Fruit fly (Drosophila melanogaster) whole organism, embryonic: ENCODE measurements around the gene bero.

ENCODE experiments used
- Bdp1 ChIP-seq: fragments of 200-800 bp; sonication (Bioruptor generic); optimal IDR thresholded peaks from 3 replicates; lab custom pipeline; 2016; ENCODE audit warnings: missing biosample characterization, missing genetic modification characterization
- CG11085 ChIP-seq: fragments of 200-800 bp; sonication (Bioruptor generic); IDR thresholded peaks from 2 replicates; pipeline ENCODE4 v1.3.6; 2022; ENCODE audit warnings: missing biosample characterization, missing genetic modification characterization
- CG11696 ChIP-seq: fragments of 200-800 bp; sonication (Bioruptor generic); IDR thresholded peaks from 2 replicates; pipeline ENCODE4 v1.3.6; 2022; ENCODE audit warnings: missing biosample characterization, missing genetic modification characterization
- CG11723 ChIP-seq: fragments of 200-800 bp; sonication (Bioruptor generic); optimal IDR thresholded peaks from 2 replicates; lab custom pipeline; 2017; ENCODE audit warnings: missing biosample characterization, mild to moderate bottlenecking, missing genetic modification characterization
- CG12104 ChIP-seq: fragments of 200-800 bp; sonication (Bioruptor generic); optimal IDR thresholded peaks from 3 replicates; lab custom pipeline; 2016; ENCODE audit warnings: missing biosample characterization, missing genetic modification characterization
- CG12299 ChIP-seq: fragments of 200-800 bp; sonication (Bioruptor generic); optimal IDR thresholded peaks from 2 replicates; lab custom pipeline; 2018; ENCODE audit warnings: missing biosample characterization, mild to moderate bottlenecking, missing genetic modification characterization
- CG12942 ChIP-seq: fragments of 200-800 bp; sonication (Bioruptor generic); optimal IDR thresholded peaks from 3 replicates; lab custom pipeline; 2016; ENCODE audit warnings: missing biosample characterization, missing genetic modification characterization
- CG13287 ChIP-seq: fragments of 200-800 bp; sonication (Bioruptor generic); IDR thresholded peaks from 2 replicates; pipeline ENCODE4 v1.3.6; 2022; ENCODE audit warnings: missing biosample characterization, missing genetic modification characterization; ENCODE audit not compliant: partially characterized antibody
- CG14860 ChIP-seq: fragments of 200-800 bp; sonication (Bioruptor generic); IDR thresholded peaks from 3 replicates; pipeline ENCODE4 v1.3.6; 2022; ENCODE audit warnings: missing biosample characterization, missing genetic modification characterization; ENCODE audit not compliant: partially characterized antibody
- CG15269 ChIP-seq: fragments of 200-800 bp; sonication (Bioruptor generic); optimal IDR thresholded peaks from 2 replicates; lab custom pipeline; 2018; ENCODE audit warnings: missing biosample characterization, mild to moderate bottlenecking, missing genetic modification characterization, moderate library complexity
- CG1832 ChIP-seq: fragments of 200-800 bp; sonication (Bioruptor generic); optimal IDR thresholded peaks from 2 replicates; lab custom pipeline; 2017; ENCODE audit warnings: missing biosample characterization, mild to moderate bottlenecking, missing genetic modification characterization, inconsistent platforms
- CG2678 ChIP-seq: fragments of 200-800 bp; sonication (Bioruptor generic); optimal IDR thresholded peaks from 3 replicates; lab custom pipeline; 2019; ENCODE audit warnings: missing biosample characterization, mild to moderate bottlenecking, missing genetic modification characterization, moderate library complexity
- CG34224 ChIP-seq: fragments of 200-800 bp; sonication (Bioruptor generic); IDR thresholded peaks from 3 replicates; pipeline ENCODE4 v1.3.6; 2022; ENCODE audit warnings: missing biosample characterization, missing genetic modification characterization; ENCODE audit not compliant: partially characterized antibody
- CG3838 ChIP-seq: fragments of 200-800 bp; sonication (Bioruptor generic); optimal IDR thresholded peaks from 3 replicates; lab custom pipeline; 2016; ENCODE audit warnings: missing biosample characterization, missing genetic modification characterization
- CG4360 ChIP-seq: fragments of 200-800 bp; sonication (Bioruptor generic); IDR thresholded peaks from 2 replicates; pipeline ENCODE4 v1.3.6; 2022; ENCODE audit warnings: missing biosample characterization, missing genetic modification characterization
- CG4730 ChIP-seq: fragments of 200-800 bp; sonication (Bioruptor generic); IDR thresholded peaks from 2 replicates; pipeline ENCODE4 v1.3.6; 2022; ENCODE audit warnings: missing biosample characterization, missing genetic modification characterization
- CG4854 ChIP-seq: fragments of 200-800 bp; sonication (Bioruptor generic); optimal IDR thresholded peaks from 2 replicates; lab custom pipeline; 2016; ENCODE audit warnings: missing biosample characterization, missing genetic modification characterization, inconsistent platforms
- CG5245 ChIP-seq: fragments of 200-800 bp; sonication (Bioruptor generic); optimal IDR thresholded peaks from 3 replicates; lab custom pipeline; 2016; ENCODE audit warnings: missing biosample characterization, missing genetic modification characterization
- CG5953 ChIP-seq: fragments of 200-800 bp; sonication (Bioruptor generic); IDR thresholded peaks from 2 replicates; pipeline ENCODE4 v1.3.6; 2022; ENCODE audit warnings: missing biosample characterization, missing genetic modification characterization
- CG7987 ChIP-seq: fragments of 200-800 bp; sonication (Bioruptor generic); optimal IDR thresholded peaks from 2 replicates; lab custom pipeline; 2018; ENCODE audit warnings: missing biosample characterization, mild to moderate bottlenecking, missing genetic modification characterization, moderate library complexity
- CG8765 ChIP-seq: fragments of 200-800 bp; sonication (Bioruptor generic); IDR thresholded peaks from 2 replicates; pipeline ENCODE4 v1.3.6; 2022; ENCODE audit warnings: missing biosample characterization, missing genetic modification characterization
- CTCF ChIP-seq: fragments of 200-800 bp; sonication (Bioruptor generic); optimal IDR thresholded peaks from 2 replicates; lab custom pipeline; 2017; ENCODE audit warnings: missing biosample characterization, mild to moderate bottlenecking, missing genetic modification characterization, moderate library complexity
- D19A ChIP-seq: fragments of 200-800 bp; optimal IDR thresholded peaks from 3 replicates; lab custom pipeline; 2019; ENCODE audit warnings: missing biosample characterization, mild to moderate bottlenecking, missing genetic modification characterization, moderate library complexity
- Dfd ChIP-seq, 2 experiments: fragments of >200 bp; optimal IDR thresholded peaks; 2 replicates each; lab custom pipeline; 2017; ENCODE audit warnings: missing biosample characterization in 2 of 2, missing genetic modification characterization in 2 of 2
- Dip3 ChIP-seq: fragments of 200-800 bp; sonication (Bioruptor generic); optimal IDR thresholded peaks from 3 replicates; lab custom pipeline; 2016; ENCODE audit warnings: missing biosample characterization, missing genetic modification characterization
- Gsc ChIP-seq: fragments of 200-800 bp; sonication (Bioruptor generic); IDR thresholded peaks from 2 replicates; pipeline ENCODE4 v1.3.6; 2022; ENCODE audit warnings: missing biosample characterization, missing genetic modification characterization
- Hey ChIP-seq: fragments of 200-800 bp; sonication (Bioruptor generic); optimal IDR thresholded peaks from 3 replicates; lab custom pipeline; 2018; ENCODE audit warnings: missing biosample characterization, mild to moderate bottlenecking, missing genetic modification characterization
- Hr3 ChIP-seq: fragments of 200-800 bp; sonication (Bioruptor generic); optimal IDR thresholded peaks from 3 replicates; lab custom pipeline; 2016; ENCODE audit warnings: missing biosample characterization, missing genetic modification characterization
- Jarid2 ChIP-seq: fragments of 200-800 bp; sonication (Bioruptor generic); optimal IDR thresholded peaks from 3 replicates; lab custom pipeline; 2017; ENCODE audit warnings: mild to moderate bottlenecking, missing biosample characterization, missing genetic modification reagents, missing genetic modification characterization
- Kr ChIP-seq: fragments of 200-800 bp; sonication (Bioruptor generic); optimal IDR thresholded peaks from 2 replicates; lab custom pipeline; 2017; ENCODE audit warnings: missing biosample characterization, mild to moderate bottlenecking, missing genetic modification characterization
- MBD-R2 ChIP-seq: fragments of 200-800 bp; sonication (Bioruptor generic); IDR thresholded peaks from 2 replicates; pipeline ENCODE4 v1.3.6; 2022; ENCODE audit warnings: missing biosample characterization, missing genetic modification characterization
- Meics ChIP-seq: fragments of 200-800 bp; sonication (Bioruptor generic); optimal IDR thresholded peaks from 2 replicates; lab custom pipeline; 2017; ENCODE audit warnings: missing biosample characterization, mild to moderate bottlenecking, missing genetic modification characterization
- Nf-YC ChIP-seq: fragments of 200-800 bp; optimal IDR thresholded peaks from 3 replicates; lab custom pipeline; 2019; ENCODE audit warnings: missing biosample characterization, mild to moderate bottlenecking, missing genetic modification characterization, moderate library complexity
- NfI ChIP-seq: fragments of 200-800 bp; sonication (Bioruptor generic); optimal IDR thresholded peaks from 3 replicates; lab custom pipeline; 2018; ENCODE audit warnings: missing biosample characterization, mild to moderate bottlenecking, missing genetic modification characterization, moderate library complexity
- Oaz ChIP-seq: fragments of 200-800 bp; sonication (Bioruptor generic); IDR thresholded peaks from 2 replicates; pipeline ENCODE4 v1.3.6; 2022; ENCODE audit warnings: missing biosample characterization, missing genetic modification characterization
- Optix ChIP-seq: fragments of 200-800 bp; sonication (Bioruptor generic); IDR thresholded peaks from 3 replicates; pipeline ENCODE4 v1.3.6; 2022; ENCODE audit warnings: missing biosample characterization, missing genetic modification characterization
- Ptx1 ChIP-seq: fragments of 200-800 bp; sonication (Bioruptor generic); IDR thresholded peaks from 2 replicates; pipeline ENCODE4 v1.3.6; 2022; ENCODE audit warnings: missing biosample characterization, missing genetic modification characterization
- Six4 ChIP-seq: fragments of 200-800 bp; sonication (Bioruptor generic); optimal IDR thresholded peaks from 2 replicates; lab custom pipeline; 2016; ENCODE audit warnings: missing biosample characterization, missing genetic modification characterization
- Ssrp ChIP-seq: fragments of 200-800 bp; sonication (Bioruptor generic); optimal IDR thresholded peaks from 2 replicates; lab custom pipeline; 2018; ENCODE audit warnings: missing biosample characterization, mild to moderate bottlenecking, missing genetic modification characterization, moderate library complexity
- croc ChIP-seq: fragments of 200-800 bp; sonication (Bioruptor generic); conservative IDR thresholded peaks from 3 replicates; pipeline ENCODE4 v1.3.6; 2022; ENCODE audit warnings: missing biosample characterization, missing genetic modification characterization
- dan ChIP-seq: fragments of 200-800 bp; sonication (Bioruptor generic); IDR thresholded peaks from 2 replicates; pipeline ENCODE4 v1.3.6; 2022; ENCODE audit warnings: missing biosample characterization, missing genetic modification characterization
- dysf ChIP-seq: fragments of 200-800 bp; sonication (Bioruptor generic); IDR thresholded peaks from 3 replicates; pipeline ENCODE4 v1.3.6; 2022; ENCODE audit warnings: missing biosample characterization, missing genetic modification characterization
- luna ChIP-seq: fragments of 200-800 bp; sonication (Bioruptor generic); optimal IDR thresholded peaks from 2 replicates; lab custom pipeline; 2016; ENCODE audit warnings: missing biosample characterization, missing genetic modification characterization
- mirr ChIP-seq: fragments of 200-800 bp; sonication (Bioruptor generic); optimal IDR thresholded peaks from 3 replicates; lab custom pipeline; 2018; ENCODE audit warnings: missing biosample characterization, mild to moderate bottlenecking, missing genetic modification characterization
- nau ChIP-seq: fragments of 200-800 bp; sonication (Bioruptor generic); optimal IDR thresholded peaks from 3 replicates; lab custom pipeline; 2017; ENCODE audit warnings: missing biosample characterization, mild to moderate bottlenecking, missing genetic modification characterization, missing genetic modification reagents
- schlank ChIP-seq: fragments of 200-800 bp; sonication (Bioruptor generic); optimal IDR thresholded peaks from 2 replicates; lab custom pipeline; 2018; ENCODE audit warnings: missing biosample characterization, mild to moderate bottlenecking, missing genetic modification characterization
- sd ChIP-seq: fragments of 200-800 bp; sonication (Bioruptor generic); optimal IDR thresholded peaks from 3 replicates; lab custom pipeline; 2018; ENCODE audit warnings: missing biosample characterization, mild to moderate bottlenecking, missing genetic modification characterization, moderate library complexity
- sens-2 ChIP-seq: fragments of 200-800 bp; sonication (Bioruptor generic); IDR thresholded peaks from 2 replicates; pipeline ENCODE4 v1.3.6; 2022; ENCODE audit warnings: missing biosample characterization, missing genetic modification characterization
- sim ChIP-seq: fragments of 200-800 bp; sonication (Bioruptor generic); IDR thresholded peaks from 2 replicates; pipeline ENCODE4 v1.3.6; 2022; ENCODE audit warnings: missing biosample characterization, missing genetic modification characterization
- slbo ChIP-seq: fragments of 200-800 bp; sonication (Bioruptor generic); IDR thresholded peaks from 2 replicates; pipeline ENCODE4 v1.3.6; 2022; ENCODE audit warnings: missing biosample characterization, missing genetic modification characterization
- tio ChIP-seq: fragments of 200-800 bp; sonication (Bioruptor generic); optimal IDR thresholded peaks from 2 replicates; lab custom pipeline; 2017; ENCODE audit warnings: missing biosample characterization, missing genetic modification characterization, inconsistent platforms
- trh ChIP-seq: fragments of 200-800 bp; sonication (Bioruptor generic); optimal IDR thresholded peaks from 2 replicates; lab custom pipeline; 2016; ENCODE audit warnings: missing biosample characterization, missing genetic modification characterization

The bero gene

DNA sequence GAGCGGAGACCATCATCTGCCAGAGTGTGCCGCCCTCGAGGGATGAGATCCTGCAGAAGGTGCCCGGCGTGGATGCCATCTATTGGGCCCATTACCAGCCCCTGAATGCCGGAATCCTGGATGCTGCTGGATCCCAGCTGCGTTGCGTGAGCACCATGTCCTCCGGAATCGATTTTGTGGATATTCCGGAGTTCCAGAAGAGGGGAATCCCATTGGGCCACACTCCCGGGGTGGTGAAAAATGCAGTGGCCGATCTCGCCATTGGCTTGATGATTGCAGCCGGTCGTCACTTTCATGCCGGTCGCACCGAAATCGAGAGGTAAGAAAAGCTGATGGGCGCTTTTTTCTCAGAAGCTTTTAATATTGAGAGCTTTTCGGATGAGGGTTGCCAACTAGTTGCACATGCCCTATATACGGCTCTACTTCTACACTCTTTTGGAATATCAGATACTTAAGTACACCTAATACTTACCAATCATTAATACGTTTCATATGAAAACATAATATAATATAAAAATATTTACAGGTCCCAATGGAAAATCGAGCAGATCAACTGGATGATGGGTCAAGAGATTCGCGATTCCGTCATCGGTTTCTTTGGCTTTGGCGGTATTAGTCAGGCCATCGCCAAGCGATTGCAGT lies 28.6 kb upstream of the bero start (continued):
- TF ChIP-seq mirr (GFP tag; lab: Kevin White, UChicago) (no peak), sim (no peak), Ssrp (tag; lab: Kevin White, UChicago) (no peak), slbo (no peak), CTCF (GFP tag; lab: Kevin White, UChicago) (peak; percentile 19), CG7987 (GFP tag; lab: Kevin White, UChicago) (no peak), CG11696 (GFP tag; lab: Robert Waterston, UW) (no peak), CG4730 (no peak), Kr (no peak), CG34224 (GFP tag; lab: Robert Waterston, UW) (no peak), Hey (no peak), Ptx1 (GFP tag; lab: Robert Waterston, UW) (0 out of 2 replicates have a peak, but pooled peaks have one; percentile 16), Bdp1 (GFP tag; lab: Kevin White, UChicago) (no peak), Meics (GFP tag; lab: Kevin White, UChicago) (peak; percentile 3), dysf (GFP tag; lab: Robert Waterston, UW) (peak; percentile 13; the same call in 1 of the 3 replicates), CG3838 (no peak), sd (tag; lab: Kevin White, UChicago) (no peak), Optix (GFP tag; lab: Robert Waterston, UW) (no peak), CG12104 (GFP tag; lab: Kevin White, UChicago) (no peak), CG11085 (GFP tag; lab: Robert Waterston, UW) (no peak), luna (GFP tag; lab: Kevin White, UChicago) (no peak), CG13287 (GFP tag; lab: Robert Waterston, UW) (peak; percentile 18; the same call in 1 of the 2 replicates), D19A (tag; lab: Kevin White, UChicago) (peak; percentile 50), trh (GFP tag; lab: Kevin White, UChicago) (no peak), nau (GFP tag; lab: Kevin White, UChicago) (no peak), NfI (GFP tag; lab: Kevin White, UChicago) (peak; percentile 17), tio (GFP tag; lab: Kevin White, UChicago) (no peak), CG8765 (GFP tag; lab: Robert Waterston, UW) (no peak), CG4854 (no peak), CG5953 (no peak), MBD-R2 (peak; percentile 19; the same call in 1 of the 2 replicates), Dfd (GFP tag; optimal IDR thresholded peaks at IDR 0.05; lab: Kevin White, UChicago) (no peak), CG12942 (GFP tag; lab: Kevin White, UChicago) (no peak), Gsc (GFP tag; lab: Robert Waterston, UW) (no peak), sens-2 (GFP tag; lab: Robert Waterston, UW) (no peak), CG11723 (no peak), CG14860 (GFP tag; lab: Robert Waterston, UW) (no peak), dan (GFP tag; lab: Robert Waterston, UW) (no peak), Hr3 (GFP tag; lab: Kevin White, UChicago) (no peak), CG5245 (GFP tag; lab: Kevin White, UChicago) (no peak), schlank (tag; lab: Kevin White, UChicago) (no peak), CG4360 (GFP tag; lab: Robert Waterston, UW) (no peak), Dip3 (GFP tag; lab: Kevin White, UChicago) (no peak), CG12299 (tag; lab: Kevin White, UChicago) (no peak), Six4 (GFP tag; lab: Kevin White, UChicago) (no peak), Oaz (no peak), CG1832 (no peak), croc (GFP tag; lab: Robert Waterston, UW) (no peak), CG15269 (tag; lab: Kevin White, UChicago) (peak; percentile 5), CG2678 (tag; lab: Kevin White, UChicago) (peak; percentile 48), Nf-YC (tag; lab: Kevin White, UChicago) (peak; percentile 14), Jarid2 (GFP tag; lab: Kevin White, UChicago) (no peak)
